Fruit fly (Drosophila melanogaster) whole organism, wandering third instar larva: ENCODE data around the gene CG10801.

ENCODE experiments used
- CG9705 ChIP-seq: fragments of 200-800 bp; sonication (Bioruptor generic); optimal IDR thresholded peaks from 2 replicates; lab custom pipeline; 2018; ENCODE audit warnings: missing biosample characterization, mild to moderate bottlenecking, missing genetic modification characterization
- Dfd ChIP-seq: fragments of >200 bp; optimal IDR thresholded peaks from 2 replicates; lab custom pipeline; 2017; ENCODE audit warnings: missing biosample characterization, missing genetic modification characterization
- Dif ChIP-seq: fragments of 200-275, 200-300 bp; sonication (Bioruptor generic); optimal IDR thresholded peaks from 2 replicates; lab custom pipeline; 2018; ENCODE audit warnings: missing biosample characterization, missing genetic modification characterization; ENCODE audit not compliant: partially characterized antibody
- GATAd ChIP-seq: sonication (Bioruptor generic); optimal IDR thresholded peaks from 2 replicates; lab custom pipeline; 2016; ENCODE audit warnings: missing biosample characterization, missing genetic modification characterization
- Hnf4 ChIP-seq: fragments of 200-800 bp; sonication (Bioruptor generic); optimal IDR thresholded peaks from 2 replicates; lab custom pipeline; 2016; ENCODE audit warnings: missing biosample characterization, mild to moderate bottlenecking, missing genetic modification characterization
- Hr78 ChIP-seq: fragments of >200 bp; optimal IDR thresholded peaks from 2 replicates; lab custom pipeline; 2017; ENCODE audit warnings: missing biosample characterization, missing genetic modification characterization
- Myc ChIP-seq: fragments of >200 bp; optimal IDR thresholded peaks from 2 replicates; lab custom pipeline; 2017
- dl ChIP-seq, 2 experiments: fragments of 175-275, 200-275 bp in 1 of 2; fragments of 200-275 bp in 1 of 2; sonication (Bioruptor generic); optimal IDR thresholded peaks; lab custom pipeline; 2018; ENCODE audit warnings: mild to moderate bottlenecking in 2 of 2, missing biosample characterization in 2 of 2, missing genetic modification characterization in 2 of 2, moderate library complexity in 2 of 2; ENCODE audit not compliant: partially characterized antibody in 2 of 2, insufficient read depth in 1 of 2
- h ChIP-seq: fragments of 200-800 bp; sonication (Bioruptor generic); optimal IDR thresholded peaks from 3 replicates; lab custom pipeline; 2016; ENCODE audit warnings: missing biosample characterization, mild to moderate bottlenecking, missing genetic modification characterization
- lola ChIP-seq: fragments of >200 bp; optimal IDR thresholded peaks from 2 replicates; lab custom pipeline; 2017; ENCODE audit warnings: missing biosample characterization, missing genetic modification characterization
- psq ChIP-seq: fragments of 200-800 bp; sonication (Bioruptor generic); optimal IDR thresholded peaks from 3 replicates; lab custom pipeline; 2017; ENCODE audit warnings: missing biosample characterization, mild to moderate bottlenecking, missing genetic modification characterization, moderate library complexity
- sage ChIP-seq: fragments of 200-800 bp; sonication (Bioruptor generic); optimal IDR thresholded peaks from 2 replicates; lab custom pipeline; 2016; ENCODE audit warnings: missing biosample characterization, mild to moderate bottlenecking, missing genetic modification characterization
- sv ChIP-seq: fragments of 200-800 bp; sonication (Bioruptor generic); optimal IDR thresholded peaks from 3 replicates; lab custom pipeline; 2016; ENCODE audit warnings: missing biosample characterization, missing genetic modification characterization

DNA sequence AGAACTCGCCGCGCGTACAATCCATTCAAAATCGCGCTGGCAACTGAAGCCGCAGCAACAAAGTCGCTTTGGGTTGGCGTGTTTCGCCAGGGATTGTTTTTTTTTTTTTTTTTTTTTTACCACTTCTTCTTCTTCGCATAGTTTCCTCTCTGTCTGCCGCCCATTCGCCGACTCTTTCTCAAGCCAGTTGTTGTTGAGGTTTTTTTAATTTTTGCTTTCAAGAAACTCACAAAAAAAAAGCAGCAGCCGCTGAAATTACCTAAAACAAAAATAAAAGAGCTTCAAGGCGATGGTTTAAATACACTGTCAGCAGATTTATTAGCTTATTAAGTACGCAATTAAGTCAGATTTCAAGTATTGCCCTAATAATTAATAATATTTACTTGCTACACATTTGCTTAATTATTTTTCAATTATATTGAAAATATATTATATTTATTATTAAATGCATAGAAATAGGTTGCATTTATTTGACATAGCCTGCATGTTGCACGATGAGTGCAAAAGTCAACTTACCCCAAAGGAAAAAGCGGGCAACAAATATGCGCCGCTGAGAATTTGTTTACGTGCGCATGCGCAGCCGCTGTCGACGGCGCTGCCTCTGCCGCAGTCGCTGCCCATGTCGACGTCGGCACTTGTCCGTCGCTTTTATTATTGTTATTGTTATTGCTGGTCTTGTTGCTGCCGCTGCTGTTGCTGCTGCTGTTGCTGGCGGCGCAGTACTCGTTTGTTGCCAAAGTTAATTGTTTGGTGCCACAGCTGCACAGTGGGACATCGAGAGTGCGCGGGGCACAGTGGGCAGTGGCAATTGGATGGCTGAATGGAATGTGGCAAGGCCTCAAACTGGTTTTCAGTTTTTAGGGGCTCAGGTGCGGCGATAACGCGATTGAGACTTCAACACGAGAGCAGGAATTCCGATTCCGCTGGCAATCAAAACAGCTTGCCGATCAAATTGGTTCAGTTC is 14.4 kb downstream of the CG10801 start, which contains the start of gene CG12206:
- peak; percentile 47 for TF ChIP-seq Dfd (GFP tag; lab: Kevin White, UChicago)
- TF ChIP-seq Dif (GFP tag; lab: Kevin White, UChicago): peak; percentile 70
- TF ChIP-seq Hr78 (GFP tag; lab: Kevin White, UChicago): no peak
- no peak for TF ChIP-seq sage (GFP tag; lab: Kevin White, UChicago)
- peak; percentile 38 for TF ChIP-seq h (GFP tag; lab: Kevin White, UChicago)
- no peak for TF ChIP-seq GATAd (GFP tag; lab: Kevin White, UChicago)
- no peak for TF ChIP-seq Myc
- peak; percentile 56 for TF ChIP-seq CG9705
- TF ChIP-seq dl (GFP tag; optimal IDR thresholded peaks at IDR 0.05; lab: Kevin White, UChicago; ENCODE audit: insufficient read depth in 1 of 2, partially characterized antibody in 2 of 2): no peak
- TF ChIP-seq sv (GFP tag; lab: Kevin White, UChicago): no peak
- TF ChIP-seq Hnf4 (GFP tag; lab: Kevin White, UChicago): no peak
- TF ChIP-seq lola: no peak
- peak; percentile 61 for TF ChIP-seq psq (GFP tag; lab: Kevin White, UChicago)
